Worm (Caenorhabditis elegans) whole organism, L4 larva: Measurements from ENCODE around the gene nuo-3.
"Not testable (repeated sequence)": the region's sequence is repeated elsewhere in the genome, so short reads cannot be mapped to it uniquely, and the experiment has no call there.

Experiments used
- F26F4.8 ChIP-seq: fragments of 200-800 bp; sonication (Bioruptor generic); conservative IDR thresholded peaks from 2 replicates; pipeline ENCODE4 v1.3.6; 2022; ENCODE audit warnings: missing genetic modification characterization, missing compliant biosample characterization
- F44E2.7 ChIP-seq: fragments of 200-800 bp; sonication (Bioruptor generic); IDR thresholded peaks from 2 replicates; pipeline ENCODE4 v2.1.2; 2022; ENCODE audit warnings: missing genetic modification characterization, missing compliant biosample characterization
- F49E8.2 ChIP-seq: sonication (generic microtip); optimal IDR thresholded peaks from 2 replicates; lab custom pipeline; 2016; ENCODE audit warnings: missing compliant biosample characterization, mild to moderate bottlenecking, missing genetic modification characterization, borderline replicate concordance
- R02D3.7 ChIP-seq: fragments of 150-350 bp; sonication (generic microtip); optimal IDR thresholded peaks from 3 replicates; lab custom pipeline; 2014; ENCODE audit warnings: missing biosample characterization, missing genetic modification characterization
- T26A8.4 ChIP-seq: fragments of 200-800 bp; sonication (Bioruptor generic); IDR thresholded peaks from 2 replicates; pipeline ENCODE4 v1.3.6; 2022; ENCODE audit warnings: missing genetic modification characterization, missing compliant biosample characterization
- Y48G9A.11 ChIP-seq: fragments of 200-800 bp; sonication (Bioruptor generic); IDR thresholded peaks from 2 replicates; pipeline ENCODE4 v1.3.6; 2022; ENCODE audit warnings: missing genetic modification reagents, missing genetic modification characterization, missing compliant biosample characterization
- Y5F2A.4 ChIP-seq: fragments of 200-800 bp; sonication (Bioruptor generic); optimal IDR thresholded peaks from 2 replicates; lab custom pipeline; 2018; ENCODE audit warnings: mild to moderate bottlenecking, missing genetic modification characterization, missing compliant biosample characterization
- aha-1 ChIP-seq: fragments of 150-350 bp; peaks from one replicate; lab custom pipeline; 2014; ENCODE audit warnings: missing biosample characterization, missing genetic modification characterization
- attf-4 ChIP-seq: sonication (generic microtip); optimal IDR thresholded peaks from 3 replicates; lab custom pipeline; 2017; ENCODE audit warnings: missing biosample characterization, missing genetic modification characterization
- ceh-44 ChIP-seq: fragments of 200-800 bp; sonication (Bioruptor generic); IDR thresholded peaks from 2 replicates; pipeline ENCODE4 v1.3.6; 2022; ENCODE audit warnings: missing genetic modification reagents, missing genetic modification characterization, missing compliant biosample characterization
- ceh-62 ChIP-seq: sonication (generic microtip); optimal IDR thresholded peaks from 2 replicates; lab custom pipeline; 2017; ENCODE audit warnings: missing biosample characterization, missing genetic modification characterization
- cey-2 ChIP-seq: sonication (generic microtip); optimal IDR thresholded peaks from 3 replicates; lab custom pipeline; 2017; ENCODE audit warnings: missing genetic modification characterization, mild to moderate bottlenecking, missing compliant biosample characterization, antibody characterized with exemption, borderline replicate concordance; ENCODE audit not compliant: insufficient read depth
- duxl-1 ChIP-seq: sonication (generic microtip); optimal IDR thresholded peaks from 2 replicates; lab custom pipeline; 2016; ENCODE audit warnings: mild to moderate bottlenecking, missing genetic modification characterization, moderate library complexity, missing compliant biosample characterization; ENCODE audit not compliant: poor library complexity
- dve-1 ChIP-seq: sonication (generic microtip); optimal IDR thresholded peaks from 2 replicates; lab custom pipeline; 2017; ENCODE audit warnings: antibody characterized with exemption, mild to moderate bottlenecking, missing genetic modification characterization, missing compliant biosample characterization; ENCODE audit not compliant: insufficient read depth
- egl-27 ChIP-seq: sonication (generic microtip); optimal IDR thresholded peaks from 3 replicates; lab custom pipeline; 2017; ENCODE audit warnings: missing biosample characterization, missing genetic modification reagents, missing genetic modification characterization
- fkh-10 ChIP-seq: fragments of 150-350 bp; optimal IDR thresholded peaks from 2 replicates; lab custom pipeline; 2014; ENCODE audit warnings: missing biosample characterization, missing genetic modification reagents, missing genetic modification characterization
- hlh-11 ChIP-seq: fragments of 200-800 bp; sonication (Bioruptor generic); optimal IDR thresholded peaks from 2 replicates; lab custom pipeline; 2018; ENCODE audit warnings: mild to moderate bottlenecking, missing genetic modification characterization, missing compliant biosample characterization
- lin-1 ChIP-seq: fragments of 200-800 bp; sonication (Bioruptor generic); IDR thresholded peaks from 2 replicates; pipeline ENCODE4 v1.3.6; 2022; ENCODE audit warnings: missing genetic modification reagents, missing genetic modification characterization, missing compliant biosample characterization
- lsy-2 ChIP-seq, 2 experiments: fragments of 150-350 bp in 1 of 2; sonication (generic microtip) in 1 of 2; optimal IDR thresholded peaks; 2 replicates each; lab custom pipeline; 2014 to 2017; ENCODE audit warnings: missing biosample characterization in 2 of 2, missing genetic modification characterization in 2 of 2
- mdl-1 ChIP-seq, 2 experiments: fragments of 150-350 bp in 1 of 2; sonication (generic microtip) in 1 of 2; optimal IDR thresholded peaks; 2 replicates each; lab custom pipeline; 2014 to 2017; ENCODE audit warnings: missing biosample characterization in 2 of 2, missing genetic modification characterization in 2 of 2
- mep-1 ChIP-seq: fragments of 150-350 bp; sonication (generic microtip); optimal IDR thresholded peaks from 3 replicates; lab custom pipeline; 2014; ENCODE audit warnings: missing biosample characterization, missing genetic modification characterization
- mxl-3 ChIP-seq: fragments of 200-800 bp; sonication (Bioruptor generic); optimal IDR thresholded peaks from 2 replicates; lab custom pipeline; 2018; ENCODE audit warnings: mild to moderate bottlenecking, missing genetic modification characterization, missing compliant biosample characterization
- nhr-41 ChIP-seq: fragments of 200-800 bp; sonication (Bioruptor generic); IDR thresholded peaks from 2 replicates; pipeline ENCODE4 v1.3.6; 2022; ENCODE audit warnings: missing genetic modification reagents, missing genetic modification characterization, missing compliant biosample characterization
- nhr-42 ChIP-seq: fragments of 200-800 bp; sonication (Bioruptor generic); IDR thresholded peaks from 2 replicates; pipeline ENCODE4 v1.3.6; 2022; ENCODE audit warnings: missing genetic modification characterization, missing compliant biosample characterization
- pha-4 ChIP-seq, 2 experiments: fragments of 150-350 bp in 1 of 2; fragments of 200-800 bp in 1 of 2; sonication (Bioruptor generic) in 1 of 2; IDR thresholded peaks in 1 of 2; optimal IDR thresholded peaks in 1 of 2; 2 replicates each; pipeline versions ENCODE4 v1.3.6 to Lab custom; 2014 to 2022; ENCODE audit warnings: missing genetic modification characterization in 2 of 2, missing genetic modification reagents in 2 of 2, missing biosample characterization in 1 of 2, missing compliant biosample characterization in 1 of 2
- set-16 ChIP-seq: fragments of 200-800 bp; sonication (Bioruptor generic); IDR thresholded peaks from 2 replicates; pipeline ENCODE4 v1.3.6; 2022; ENCODE audit warnings: missing genetic modification reagents, missing genetic modification characterization, missing compliant biosample characterization
- snpc-1.2 ChIP-seq: fragments of 200-800 bp; sonication (Bioruptor generic); IDR thresholded peaks from 2 replicates; pipeline ENCODE4 v1.3.6; 2022; ENCODE audit warnings: missing genetic modification reagents, missing genetic modification characterization, missing compliant biosample characterization
- spr-1 ChIP-seq: sonication (generic microtip); optimal IDR thresholded peaks from 2 replicates; lab custom pipeline; 2016; ENCODE audit warnings: mild to moderate bottlenecking, missing genetic modification characterization, missing compliant biosample characterization
- vab-7 ChIP-seq: fragments of 200-800 bp; sonication (Bioruptor generic); IDR thresholded peaks from 2 replicates; pipeline ENCODE4 v1.3.6; 2022; ENCODE audit warnings: missing genetic modification reagents, missing genetic modification characterization, missing compliant biosample characterization
- zfp-2 ChIP-seq: sonication (generic microtip); optimal IDR thresholded peaks from 2 replicates; lab custom pipeline; 2016; ENCODE audit warnings: mild to moderate bottlenecking, missing genetic modification characterization, missing compliant biosample characterization
- zfp-3 ChIP-seq: fragments of 200-800 bp; sonication (Bioruptor generic); conservative IDR thresholded peaks from 2 replicates; pipeline ENCODE4 v1.3.6; 2022; ENCODE audit warnings: missing genetic modification reagents, missing genetic modification characterization, missing compliant biosample characterization
- zip-11 ChIP-seq: fragments of 200-800 bp; sonication (Bioruptor generic); IDR thresholded peaks from 2 replicates; pipeline ENCODE4 v1.3.6; 2022; ENCODE audit warnings: missing genetic modification characterization, missing compliant biosample characterization
- ztf-11 ChIP-seq: fragments of 150-350 bp; optimal IDR thresholded peaks from 2 replicates; lab custom pipeline; 2014; ENCODE audit warnings: missing biosample characterization, missing genetic modification characterization
- ztf-7 ChIP-seq: fragments of 150-350 bp; optimal IDR thresholded peaks from 2 replicates; lab custom pipeline; 2014; ENCODE audit warnings: missing biosample characterization, missing genetic modification characterization

The nuo-3 gene

DNA sequence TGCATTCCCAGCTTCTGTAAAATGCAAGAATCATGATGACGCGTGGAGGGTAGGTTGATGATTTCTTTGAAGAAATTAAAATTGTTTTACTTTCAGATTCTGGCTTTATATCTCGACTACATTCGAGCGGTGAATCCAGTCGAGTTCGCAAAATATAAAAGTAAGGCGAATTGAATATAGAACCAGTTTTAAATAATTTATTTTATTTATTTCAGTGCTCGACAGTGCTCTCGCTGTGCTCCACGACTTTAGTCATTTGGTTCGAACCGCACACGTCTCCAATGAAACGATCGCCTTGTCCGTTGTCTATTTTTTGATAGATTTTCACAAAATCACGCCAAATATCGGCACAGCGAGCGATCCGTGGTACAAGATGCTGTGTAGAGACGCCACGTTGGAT, 15.1 kb downstream of the nuo-3 start, which contains the start of gene Y57G11C.1130:
TSS of gene Y57G11C.1130 (plus strand) at position 301 of the 400 bp plus-strand sequence.
- no peak for TF ChIP-seq lsy-2 (tag; optimal IDR thresholded peaks at IDR 0.05; lab: Kevin White, UChicago)
- TF ChIP-seq ztf-11 (tag; lab: Kevin White, UChicago): no peak
- no peak for TF ChIP-seq fkh-10 (GFP tag; lab: Kevin White, UChicago)
- TF ChIP-seq T26A8.4: no peak
- TF ChIP-seq Y5F2A.4: no peak
- no peak for TF ChIP-seq pha-4 (GFP tag; IDR thresholded peaks at IDR 0.05; lab: Robert Waterston, UW)
- no peak for TF ChIP-seq pha-4 (tag; optimal IDR thresholded peaks at IDR 0.05; lab: Kevin White, UChicago)
- TF ChIP-seq zfp-3 (GFP tag; lab: Robert Waterston, UW): no peak
- no peak for TF ChIP-seq spr-1 (tag; lab: Kevin White, UChicago)
- TF ChIP-seq duxl-1 (tag; lab: Kevin White, UChicago): no peak
- TF ChIP-seq cey-2 (tag; lab: Kevin White, UChicago): no peak

DNA sequence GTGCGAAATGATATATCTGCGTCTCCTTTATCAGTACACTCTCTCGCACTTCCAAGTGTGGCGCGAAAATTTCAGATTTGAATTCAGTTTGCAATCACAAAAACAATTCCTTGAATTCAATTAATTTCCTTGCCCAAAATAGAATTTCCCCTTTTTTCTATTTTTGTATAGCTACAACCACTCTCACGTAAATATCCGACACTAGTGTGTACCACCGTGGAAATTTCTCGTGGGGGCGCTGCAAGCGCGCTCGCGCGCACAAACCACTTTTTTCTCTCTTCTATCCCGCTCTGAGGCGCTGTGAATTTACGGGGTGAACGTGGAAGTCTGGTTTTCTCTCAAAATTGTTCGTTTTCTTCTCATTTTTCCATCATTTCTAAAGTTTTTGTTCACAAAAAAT, 15.8 kb downstream of the nuo-3 start, which contains the start of gene Y57G11C.8:
TSS of gene Y57G11C.8 (plus strand) at position 301 of the 400 bp plus-strand sequence.
- TF ChIP-seq mxl-3 (GFP tag; lab: Kevin White, UChicago): no peak
- TF ChIP-seq F44E2.7: no peak
- TF ChIP-seq nhr-42 (GFP tag; lab: Robert Waterston, UW): no peak
- TF ChIP-seq Y48G9A.11 (GFP tag; lab: Robert Waterston, UW): no peak
- no peak for TF ChIP-seq T26A8.4
- no peak for TF ChIP-seq F26F4.8 (GFP tag; lab: Robert Waterston, UW)
- TF ChIP-seq lin-1: no peak

DNA sequence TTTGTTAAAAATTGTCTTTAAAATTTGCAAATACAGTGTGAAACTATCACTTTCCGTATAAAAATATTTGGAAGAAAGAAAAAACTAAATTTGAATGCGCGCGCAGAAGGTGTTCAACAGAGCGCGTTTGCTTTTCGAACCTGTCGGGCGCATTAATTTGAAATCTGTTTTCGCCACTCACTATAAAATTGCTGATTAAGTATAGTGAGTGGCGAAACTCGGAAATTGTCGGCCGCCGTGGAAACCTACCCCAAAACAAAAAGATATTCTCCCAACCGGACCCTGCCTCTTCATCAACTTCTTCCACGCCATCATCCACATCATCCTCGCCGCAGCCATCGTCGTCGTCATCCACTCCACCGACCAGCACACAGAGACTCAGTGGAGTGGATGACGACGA, 16.8 kb downstream of the nuo-3 start:
- TF ChIP-seq F49E8.2 (tag; lab: Kevin White, UChicago): peak; percentile 66

DNA sequence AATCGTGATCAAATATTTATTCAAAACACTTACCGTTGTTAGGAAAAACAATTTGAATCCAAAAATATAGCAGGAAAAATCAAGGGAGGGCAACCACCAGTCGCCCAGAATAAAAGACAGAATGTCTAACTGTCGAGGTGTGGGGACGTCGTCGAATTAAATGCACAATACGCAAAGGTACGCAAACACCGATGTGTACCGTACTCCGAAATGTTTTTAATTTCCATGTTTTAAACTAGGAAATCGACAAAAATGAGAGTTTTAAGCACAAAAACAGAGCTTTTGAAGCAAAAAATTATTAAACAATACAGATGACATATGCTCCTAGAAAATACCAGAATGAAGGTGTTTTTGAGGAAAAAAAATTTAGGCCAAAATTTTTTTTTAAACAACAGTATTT, 22.9 kb downstream of the nuo-3 start, which contains the start of gene Y57G11C.51:
TSS of gene Y57G11C.51 (minus strand) at position 101 of the 400 bp plus-strand sequence.
- TF ChIP-seq zfp-2; attf-4 (tag; lab: Kevin White, UChicago); hlh-11 (tag; lab: Kevin White, UChicago): not testable (repeated sequence)

DNA sequence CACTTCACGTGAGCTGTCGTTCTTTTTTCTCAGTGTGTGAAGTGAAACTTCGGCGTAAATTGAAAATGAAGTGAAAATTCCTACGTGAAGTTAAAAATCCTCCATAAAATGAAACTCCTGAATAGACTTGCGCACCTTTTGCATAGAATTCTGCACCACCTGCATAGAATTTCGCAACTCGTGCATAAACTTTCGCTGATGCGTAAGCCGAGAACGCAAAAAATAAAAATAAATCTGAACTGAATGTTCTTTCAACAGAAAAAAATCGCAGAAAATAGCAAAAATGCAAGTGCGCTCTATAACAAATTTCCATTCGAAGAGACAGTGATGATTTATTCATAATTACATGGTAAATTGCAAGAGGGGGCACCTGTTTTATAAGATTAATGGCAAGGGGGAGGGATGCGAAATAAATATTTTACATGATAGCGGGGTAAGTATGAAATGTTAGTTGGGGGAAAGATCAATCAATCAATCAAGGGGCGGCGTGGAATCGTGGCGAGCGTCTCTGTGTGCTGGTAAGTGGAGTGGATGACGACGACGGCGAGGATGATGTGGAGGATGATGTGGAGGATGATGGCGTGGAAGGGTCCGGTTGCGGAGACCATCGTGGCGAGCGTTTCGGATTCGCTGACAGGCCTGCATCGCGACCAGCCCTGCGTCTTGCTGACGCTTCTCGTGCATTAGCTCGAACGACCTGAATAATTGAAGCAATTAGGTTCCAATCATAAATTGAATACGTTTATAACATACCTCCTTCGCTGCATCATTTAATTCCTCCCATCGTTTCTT, 23.9 kb downstream of the nuo-3 start, which contains the start of gene Y57G11C.36:
TSS of gene Y57G11C.36 (minus strand) at position 502 of the 792 bp plus-strand sequence.
- TF ChIP-seq hlh-11 (tag; lab: Kevin White, UChicago) (no peak), snpc-1.2 (0 out of 2 replicates have a peak, but pooled peaks have one; percentile 26), set-16 (GFP tag; lab: Robert Waterston, UW) (peak; percentile 79)

DNA sequence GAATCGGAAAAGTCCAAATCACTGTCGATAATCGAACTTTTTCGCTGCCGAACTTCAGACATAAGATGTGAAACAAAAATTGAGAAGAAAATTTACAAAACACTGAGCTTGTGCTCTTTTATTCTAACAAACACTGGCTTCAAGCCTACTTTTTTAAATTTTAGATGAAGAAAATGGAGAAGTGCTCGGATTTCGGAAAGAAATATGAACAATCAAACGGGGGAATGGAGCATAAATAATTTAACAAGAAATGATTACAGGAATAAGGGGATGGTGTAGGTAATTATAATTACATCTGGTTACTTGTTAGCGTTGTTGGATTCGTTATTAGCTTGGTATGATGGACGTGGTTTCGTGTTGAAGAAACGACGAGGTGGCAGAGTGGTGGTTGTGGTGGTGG, 26.0 kb downstream of the nuo-3 start, which contains the start of gene degl-1:
TSS of gene degl-1 (minus strand) at position 101 of the 400 bp plus-strand sequence.
- no peak for TF ChIP-seq vab-7 (GFP tag; lab: Robert Waterston, UW)
- TF ChIP-seq Y5F2A.4: no peak
- no peak for TF ChIP-seq dve-1 (tag; lab: Kevin White, UChicago)
- no peak for TF ChIP-seq zip-11 (GFP tag; lab: Robert Waterston, UW)
- TF ChIP-seq ztf-7 (tag; lab: Kevin White, UChicago): no peak
- TF ChIP-seq ztf-11 (tag; lab: Kevin White, UChicago): no peak
- TF ChIP-seq aha-1 (tag; lab: Kevin White, UChicago): no peak
- TF ChIP-seq egl-27 (tag; lab: Kevin White, UChicago): no peak
- TF ChIP-seq mep-1 (tag; lab: Kevin White, UChicago): no peak
- TF ChIP-seq mdl-1 (tag; optimal IDR thresholded peaks at IDR 0.05; lab: Kevin White, UChicago): no peak
- TF ChIP-seq duxl-1 (tag; lab: Kevin White, UChicago): no peak
- no peak for TF ChIP-seq F44E2.7
- no peak for TF ChIP-seq ceh-44 (GFP tag; lab: Robert Waterston, UW)
- TF ChIP-seq ceh-62: no peak
- no peak for TF ChIP-seq nhr-41 (GFP tag; lab: Robert Waterston, UW)
- TF ChIP-seq R02D3.7: no peak
